Fruit fly (Drosophila melanogaster) whole organism, adult: ENCODE data around the gene Obp93a.

Experiments used
- CG11617 ChIP-seq: fragments of 200-800 bp; sonication (Bioruptor generic); optimal IDR thresholded peaks from 2 replicates; lab custom pipeline; 2017; ENCODE audit warnings: mild to moderate bottlenecking, missing biosample characterization, missing genetic modification reagents, missing genetic modification characterization
- CG12768 ChIP-seq: fragments of 200-800 bp; sonication (Bioruptor generic); optimal IDR thresholded peaks from 2 replicates; lab custom pipeline; 2017; ENCODE audit warnings: missing biosample characterization, missing genetic modification characterization, mild to moderate bottlenecking, moderate library complexity, missing genetic modification reagents
- CG14711 ChIP-seq: fragments of 200-800 bp; sonication (Bioruptor generic); optimal IDR thresholded peaks from 2 replicates; lab custom pipeline; 2018; ENCODE audit warnings: missing biosample characterization, mild to moderate bottlenecking, missing genetic modification characterization, moderate library complexity
- CG1620 ChIP-seq: fragments of 200-800 bp; sonication (Bioruptor generic); optimal IDR thresholded peaks from 2 replicates; lab custom pipeline; 2016; ENCODE audit warnings: missing biosample characterization, missing genetic modification characterization
- CG33017 ChIP-seq: fragments of 200-800 bp; sonication (Bioruptor generic); optimal IDR thresholded peaks from 2 replicates; lab custom pipeline; 2018; ENCODE audit warnings: missing biosample characterization, mild to moderate bottlenecking, missing genetic modification characterization, moderate library complexity
- CG5204 ChIP-seq: fragments of 200-800 bp; sonication (Bioruptor generic); optimal IDR thresholded peaks from 2 replicates; lab custom pipeline; 2016; ENCODE audit warnings: missing biosample characterization, missing genetic modification characterization
- CG7045 ChIP-seq: fragments of 200-800 bp; sonication (Bioruptor generic); optimal IDR thresholded peaks from 2 replicates; lab custom pipeline; 2017; ENCODE audit warnings: missing biosample characterization, mild to moderate bottlenecking, missing genetic modification characterization
- CG7101 ChIP-seq: fragments of 200-800 bp; sonication (Bioruptor generic); optimal IDR thresholded peaks from 2 replicates; lab custom pipeline; 2018; ENCODE audit warnings: missing biosample characterization, mild to moderate bottlenecking, missing genetic modification characterization, moderate library complexity
- Clk ChIP-seq: fragments of 200-800 bp; sonication (Bioruptor generic); optimal IDR thresholded peaks from 2 replicates; lab custom pipeline; 2017; ENCODE audit warnings: missing biosample characterization, missing genetic modification characterization
- Crg-1 ChIP-seq: fragments of 200-800 bp; sonication (Bioruptor generic); optimal IDR thresholded peaks from 2 replicates; lab custom pipeline; 2016; ENCODE audit warnings: missing biosample characterization, missing genetic modification characterization
- Hr96 ChIP-seq: fragments of 200-800 bp; sonication (Bioruptor generic); optimal IDR thresholded peaks from 2 replicates; lab custom pipeline; 2016; ENCODE audit warnings: missing biosample characterization, missing genetic modification characterization
- Mnt ChIP-seq: fragments of 200-800 bp; sonication (Bioruptor generic); optimal IDR thresholded peaks from 2 replicates; lab custom pipeline; 2016; ENCODE audit warnings: missing biosample characterization, mild to moderate bottlenecking, missing genetic modification characterization
- bab1 ChIP-seq: fragments of 200-800 bp; sonication (Bioruptor generic); optimal IDR thresholded peaks from 3 replicates; lab custom pipeline; 2019; ENCODE audit warnings: missing biosample characterization, mild to moderate bottlenecking, missing genetic modification characterization, moderate library complexity
- cic ChIP-seq: fragments of 200-800 bp; sonication (Bioruptor generic); optimal IDR thresholded peaks from 2 replicates; lab custom pipeline; 2017; ENCODE audit warnings: missing biosample characterization, mild to moderate bottlenecking, missing genetic modification characterization, moderate library complexity
- cnc ChIP-seq, 2 experiments: fragments of >200 bp; optimal IDR thresholded peaks; 2 replicates each; lab custom pipeline; 2017
- kay ChIP-seq: fragments of 200-800 bp; sonication (Bioruptor generic); peaks from one replicate; lab custom pipeline; 2016; ENCODE audit warnings: missing biosample characterization, missing genetic modification characterization, borderline replicate concordance
- ovo ChIP-seq: fragments of 200-800 bp; sonication (Bioruptor generic); optimal IDR thresholded peaks from 2 replicates; lab custom pipeline; 2016; ENCODE audit warnings: missing biosample characterization, missing genetic modification characterization
- pad ChIP-seq: fragments of 200-800 bp; sonication (Bioruptor generic); optimal IDR thresholded peaks from 3 replicates; lab custom pipeline; 2017; ENCODE audit warnings: missing biosample characterization, missing genetic modification characterization, mild to moderate bottlenecking, moderate library complexity, missing genetic modification reagents
- tj ChIP-seq: fragments of 200-800 bp; sonication (Bioruptor generic); optimal IDR thresholded peaks from 3 replicates; lab custom pipeline; 2017; ENCODE audit warnings: missing biosample characterization, mild to moderate bottlenecking, missing genetic modification characterization, moderate library complexity
- toe ChIP-seq: fragments of 200-800 bp; sonication (Bioruptor generic); optimal IDR thresholded peaks from 2 replicates; lab custom pipeline; 2016; ENCODE audit warnings: missing biosample characterization, missing genetic modification characterization

Obp93a gene

DNA sequence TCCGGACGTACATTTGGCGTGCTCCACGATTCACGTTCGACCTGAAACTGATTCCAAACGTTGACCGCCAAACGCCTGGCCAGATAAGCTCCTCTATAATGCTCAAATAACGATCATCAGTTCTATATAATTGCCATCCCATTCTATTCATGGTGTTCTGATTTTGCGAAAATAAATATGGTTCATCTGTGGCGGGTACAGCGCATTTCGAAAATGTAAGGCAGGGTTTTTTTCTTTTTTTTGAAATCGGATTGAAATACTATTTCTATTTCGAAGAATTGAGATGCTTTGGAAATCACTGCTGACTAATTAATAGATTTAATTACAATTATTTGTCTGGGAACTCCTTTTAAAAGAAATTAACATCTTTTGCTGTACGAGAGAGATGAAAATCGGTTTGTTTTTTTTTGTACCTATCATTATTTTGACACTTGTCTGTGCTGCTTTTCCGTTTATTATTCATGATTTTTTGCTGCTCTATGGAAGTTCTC is 31.6 kb upstream of the Obp93a start, which contains the start of gene cDIP:
Gene cDIP, minus strand, starts transcription at position 51 of the 491 bp plus-strand sequence.
- peak; percentile 57 for TF ChIP-seq kay (GFP tag; lab: Kevin White, UChicago)
- no peak for TF ChIP-seq ovo (GFP tag; lab: Kevin White, UChicago)

DNA sequence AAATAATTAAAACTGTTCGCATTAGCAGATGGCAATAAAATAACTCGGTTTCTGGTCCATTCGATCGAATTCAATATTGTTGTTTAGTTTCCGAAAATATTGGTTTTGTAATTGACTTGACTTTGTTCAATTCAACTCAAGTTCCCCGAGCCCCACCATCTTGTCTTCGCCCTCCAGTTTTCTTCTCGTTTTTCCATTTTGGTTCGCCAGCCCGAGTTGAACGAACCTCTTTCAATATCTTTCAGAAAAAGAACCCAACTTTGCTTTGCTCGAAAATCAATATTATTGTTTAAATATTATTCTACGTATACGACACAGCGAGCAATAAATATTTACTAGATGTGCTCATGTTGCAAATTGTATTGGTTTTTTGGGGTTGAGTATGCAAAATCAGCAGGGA is 29.1 kb upstream of the Obp93a start:
- TF ChIP-seq ovo (GFP tag; lab: Kevin White, UChicago) (no peak), CG7101 (tag; lab: Kevin White, UChicago) (no peak), CG1620 (GFP tag; lab: Kevin White, UChicago) (no peak), cnc (optimal IDR thresholded peaks at IDR 0.05; lab: Kevin White, UChicago) (no peak), toe (GFP tag; lab: Kevin White, UChicago) (no peak), pad (GFP tag; lab: Kevin White, UChicago) (no peak), kay (GFP tag; lab: Kevin White, UChicago) (no peak), Crg-1 (no peak), CG33017 (tag; lab: Kevin White, UChicago) (no peak), tj (GFP tag; lab: Kevin White, UChicago) (no peak), CG7045 (GFP tag; lab: Kevin White, UChicago) (no peak), Hr96 (GFP tag; lab: Kevin White, UChicago) (no peak), CG12768 (GFP tag; lab: Kevin White, UChicago) (no peak)

DNA sequence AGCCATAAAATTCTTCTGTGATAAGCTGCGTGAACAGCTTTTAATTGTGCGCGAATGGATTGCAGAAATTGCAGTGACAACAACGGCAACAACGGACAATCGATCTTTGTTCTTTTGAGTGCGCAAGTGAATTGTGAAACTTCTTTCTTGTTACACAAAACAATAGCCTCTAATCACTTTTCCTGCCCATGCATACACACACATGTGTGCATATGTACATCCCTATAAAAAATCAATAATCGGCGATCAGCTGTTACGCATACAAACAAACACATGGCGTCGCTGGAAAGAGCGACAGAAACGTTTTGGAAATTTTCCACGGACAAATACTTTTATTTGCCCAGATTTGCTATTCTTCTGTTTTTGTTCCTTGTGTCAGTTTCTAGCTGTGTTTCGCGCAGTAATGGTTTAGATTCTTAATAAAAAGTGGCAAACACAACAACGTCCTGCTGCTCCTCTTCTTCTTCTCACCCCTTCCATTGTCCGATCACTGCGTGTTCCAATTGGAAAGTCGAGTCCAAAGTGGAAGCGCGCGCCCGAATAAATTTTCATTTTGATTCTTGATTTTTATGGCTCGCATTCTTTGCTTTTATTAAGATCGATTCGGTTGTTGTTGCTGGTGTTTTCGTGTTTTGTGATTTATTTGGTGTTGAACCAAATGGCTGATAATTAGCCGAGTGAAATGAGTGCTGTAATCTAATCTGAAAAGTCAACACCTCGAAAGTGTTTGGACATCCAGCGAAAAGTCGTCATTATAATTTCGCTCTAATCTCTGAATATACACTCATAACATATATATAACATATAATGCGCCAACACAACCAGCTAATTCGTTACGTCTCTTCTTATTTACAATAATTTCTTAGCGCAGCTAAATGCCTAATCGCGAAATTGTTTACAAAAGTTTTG is 27.3 kb upstream of the Obp93a start:
- TF ChIP-seq toe (GFP tag; lab: Kevin White, UChicago), result peak; percentile 60
- TF ChIP-seq CG12768 (GFP tag; lab: Kevin White, UChicago), result peak; percentile 33
- no peak for TF ChIP-seq CG5204
- TF ChIP-seq CG14711 (tag; lab: Kevin White, UChicago), result peak; percentile 0
- peak; percentile 60 for TF ChIP-seq CG7101 (tag; lab: Kevin White, UChicago)
- peak; percentile 69 for TF ChIP-seq CG7045 (GFP tag; lab: Kevin White, UChicago)
- TF ChIP-seq CG1620 (GFP tag; lab: Kevin White, UChicago), result no peak
- peak; percentile 26 for TF ChIP-seq pad (GFP tag; lab: Kevin White, UChicago)
- TF ChIP-seq cic (GFP tag; lab: Kevin White, UChicago), result peak; percentile 94
- no peak for TF ChIP-seq cnc (optimal IDR thresholded peaks at IDR 0.05; lab: Kevin White, UChicago)
- peak; percentile 71 for TF ChIP-seq kay (GFP tag; lab: Kevin White, UChicago)
- no peak for TF ChIP-seq Hr96 (GFP tag; lab: Kevin White, UChicago)
- TF ChIP-seq CG11617 (GFP tag; lab: Kevin White, UChicago), result peak; percentile 28
- TF ChIP-seq bab1 (GFP tag; lab: Kevin White, UChicago), result peak; percentile 33
- peak; percentile 45 for TF ChIP-seq Mnt (GFP tag; lab: Kevin White, UChicago)
- TF ChIP-seq Crg-1, result peak; percentile 2
- TF ChIP-seq Clk (GFP tag; lab: Kevin White, UChicago), result peak; percentile 50
- TF ChIP-seq ovo (GFP tag; lab: Kevin White, UChicago), result peak; percentile 29
- peak; percentile 19 for TF ChIP-seq tj (GFP tag; lab: Kevin White, UChicago)
- TF ChIP-seq CG33017 (tag; lab: Kevin White, UChicago), result peak; percentile 71

DNA sequence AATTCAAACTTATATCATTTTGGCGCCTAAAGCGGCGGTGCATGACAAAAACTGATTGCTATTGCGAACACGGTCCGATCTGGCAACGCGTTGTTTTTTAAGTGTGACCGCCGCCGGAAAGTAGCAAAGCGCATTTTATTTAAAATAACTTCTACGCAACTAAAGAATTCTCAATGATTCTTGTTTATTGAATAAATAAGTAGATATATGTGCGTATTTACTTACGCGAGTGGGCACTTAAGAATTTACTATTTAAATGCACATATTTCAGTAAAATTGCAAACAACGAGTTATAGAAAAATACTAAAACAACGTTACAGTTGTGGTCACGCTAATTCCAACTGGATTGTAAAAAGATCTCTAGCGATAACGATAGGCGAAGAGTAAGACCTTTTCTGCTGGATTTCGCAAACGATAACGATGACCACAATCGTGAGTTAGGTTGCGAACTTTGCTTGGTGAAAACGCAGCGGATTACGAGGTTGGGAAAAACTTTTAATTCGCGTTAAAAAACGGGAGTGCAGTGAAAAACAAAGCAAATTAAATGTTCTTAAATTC is 26.5 kb upstream of the Obp93a start:
- TF ChIP-seq CG7101 (tag; lab: Kevin White, UChicago) (peak; percentile 12), CG1620 (GFP tag; lab: Kevin White, UChicago) (peak; percentile 9), pad (GFP tag; lab: Kevin White, UChicago) (no peak), CG7045 (GFP tag; lab: Kevin White, UChicago) (no peak), kay (GFP tag; lab: Kevin White, UChicago) (no peak), CG5204 (peak; percentile 27), Crg-1 (no peak), Clk (GFP tag; lab: Kevin White, UChicago) (no peak), CG14711 (tag; lab: Kevin White, UChicago) (peak; percentile 13), tj (GFP tag; lab: Kevin White, UChicago) (peak; percentile 13), CG11617 (GFP tag; lab: Kevin White, UChicago) (no peak), ovo (GFP tag; lab: Kevin White, UChicago) (no peak), Mnt (GFP tag; lab: Kevin White, UChicago) (no peak), bab1 (GFP tag; lab: Kevin White, UChicago) (peak; percentile 29), CG33017 (tag; lab: Kevin White, UChicago) (no peak), toe (GFP tag; lab: Kevin White, UChicago) (peak; percentile 8), cnc (optimal IDR thresholded peaks at IDR 0.05; lab: Kevin White, UChicago) (no peak), cic (GFP tag; lab: Kevin White, UChicago) (no peak), CG12768 (GFP tag; lab: Kevin White, UChicago) (no peak), Hr96 (GFP tag; lab: Kevin White, UChicago) (no peak)

DNA sequence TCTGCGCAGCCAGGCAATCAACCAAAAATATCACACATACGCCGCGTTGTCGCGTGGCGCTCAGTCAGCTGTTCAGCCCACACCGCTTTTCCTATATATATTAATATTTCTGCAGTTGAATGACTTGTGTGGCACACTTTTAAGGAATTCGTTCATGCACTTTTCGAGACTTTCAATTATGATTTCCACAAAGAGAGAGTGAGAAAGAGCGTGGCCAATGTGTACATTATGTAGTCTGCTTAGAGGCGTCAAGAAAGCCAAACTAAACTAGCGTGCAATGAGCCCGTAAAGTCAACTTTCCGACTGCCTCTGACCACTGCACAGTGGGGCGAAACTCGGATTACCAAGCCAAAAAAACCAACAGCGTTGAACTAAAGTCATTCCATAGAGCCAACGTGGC is 24.6 kb upstream of the Obp93a start:
- TF ChIP-seq ovo (GFP tag; lab: Kevin White, UChicago) (no peak), bab1 (GFP tag; lab: Kevin White, UChicago) (no peak), toe (GFP tag; lab: Kevin White, UChicago) (no peak), CG11617 (GFP tag; lab: Kevin White, UChicago) (no peak), Hr96 (GFP tag; lab: Kevin White, UChicago) (no peak), CG14711 (tag; lab: Kevin White, UChicago) (no peak), Mnt (GFP tag; lab: Kevin White, UChicago) (no peak), cic (GFP tag; lab: Kevin White, UChicago) (no peak), CG12768 (GFP tag; lab: Kevin White, UChicago) (no peak)
